Worm (Caenorhabditis elegans): ENCODE measurements around the gene lact-7.

ce11 chrX:11792730-11793129 is 33.8 kb downstream of the lact-7 start:
- TF ChIP-seq lsl-1 (GFP tag; optimal IDR thresholded peaks at IDR 0.05) (no peak), fkh-3 (tag; optimal IDR thresholded peaks at IDR 0.05) (no peak), ama-1 (optimal IDR thresholded peaks at IDR 0.05) (no peak), ama-1 (GFP tag; optimal IDR thresholded peaks at IDR 0.05) (no peak), pha-4 (tag; optimal IDR thresholded peaks at IDR 0.05) (no peak), hmg-20 (GFP tag; IDR thresholded peaks at IDR 0.05) (no peak), nhr-27 (tag; optimal IDR thresholded peaks at IDR 0.05) (no peak), sptf-2 (GFP tag; optimal IDR thresholded peaks at IDR 0.05) (no peak), ets-4 (GFP tag; optimal IDR thresholded peaks at IDR 0.05) (no peak), unc-130 (GFP tag; optimal IDR thresholded peaks at IDR 0.05) (no peak), rec-8 (tag; optimal IDR thresholded peaks at IDR 0.05) (no peak), cebp-1 (GFP tag; IDR thresholded peaks at IDR 0.05) (no peak), cebp-1 (tag; optimal IDR thresholded peaks at IDR 0.05) (no peak), lin-54 (GFP tag; optimal IDR thresholded peaks at IDR 0.05) (peak; percentile 4), attf-6 (GFP tag; IDR thresholded peaks at IDR 0.05) (no peak), akir-1 (GFP tag; optimal IDR thresholded peaks at IDR 0.05) (no peak)
